Worm (Caenorhabditis elegans): ENCODE results near the gene cutl-17.

cutl-17 gene

DNA sequence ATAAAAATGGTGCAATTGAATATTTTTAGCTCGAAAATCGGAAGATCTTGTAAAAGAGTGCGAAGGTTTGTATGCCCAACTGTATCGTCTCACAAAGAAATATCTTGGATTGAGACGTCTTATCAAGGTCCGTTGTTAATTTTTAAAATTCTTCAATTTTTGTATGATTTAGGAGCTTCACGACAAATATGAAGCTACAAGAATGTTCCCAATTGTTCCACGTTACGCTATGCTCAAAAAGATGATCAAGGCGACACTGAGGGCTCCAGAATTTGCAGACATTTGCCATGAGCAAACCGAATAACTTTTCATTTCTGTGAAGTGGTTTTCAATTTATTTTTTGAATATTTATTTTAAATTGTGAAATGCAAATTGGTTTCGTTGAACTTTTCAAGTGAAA is 18.5 kb downstream of the cutl-17 start (continued):
- TF ChIP-seq ama-1 (optimal IDR thresholded peaks at IDR 0.05): peak; percentile 89
- TF ChIP-seq ama-1 (GFP tag; optimal IDR thresholded peaks at IDR 0.05): no peak
- peak; percentile 32 for TF ChIP-seq die-1 (tag; optimal IDR thresholded peaks at IDR 0.05)
- no peak for TF ChIP-seq K12H6.12 (tag; optimal IDR thresholded peaks at IDR 0.05)
- TF ChIP-seq Y56A3A.18 (GFP tag; IDR thresholded peaks at IDR 0.05): peak; percentile 83
- no peak for TF ChIP-seq F37B4.10 (GFP tag; IDR thresholded peaks at IDR 0.05)
- peak; percentile 53; the same call in 1 of the 2 replicates for TF ChIP-seq hmg-20 (GFP tag; IDR thresholded peaks at IDR 0.05)
- TF ChIP-seq Y67H2A.10 (GFP tag; conservative IDR thresholded peaks at IDR 0.05): no peak
- peak; percentile 39 for TF ChIP-seq lin-40 (tag; optimal IDR thresholded peaks at IDR 0.05)
- peak; percentile 49; the same call in 1 of the 2 replicates for TF ChIP-seq hsf-1 (GFP tag; IDR thresholded peaks at IDR 0.05)
- TF ChIP-seq fkh-3 (tag; optimal IDR thresholded peaks at IDR 0.05): no peak
- TF ChIP-seq nhr-120 (GFP tag; IDR thresholded peaks at IDR 0.05): no peak
- peak; percentile 6 for TF ChIP-seq lsl-1 (GFP tag; optimal IDR thresholded peaks at IDR 0.05)
- TF ChIP-seq ztf-18 (tag; optimal IDR thresholded peaks at IDR 0.05): no peak
- no peak for TF ChIP-seq nhr-90 (tag; optimal IDR thresholded peaks at IDR 0.05)
- no peak for TF ChIP-seq zim-3 (tag; optimal IDR thresholded peaks at IDR 0.05)
- peak; percentile 92 for TF ChIP-seq repo-1 (tag; optimal IDR thresholded peaks at IDR 0.05)
- TF ChIP-seq cebp-1 (GFP tag; IDR thresholded peaks at IDR 0.05): no peak
- TF ChIP-seq cebp-1 (tag; optimal IDR thresholded peaks at IDR 0.05): peak; percentile 34
- no peak for TF ChIP-seq F57A8.1 (GFP tag; optimal IDR thresholded peaks at IDR 0.05)
- TF ChIP-seq snpc-1.3 (tag; optimal IDR thresholded peaks at IDR 0.05; ENCODE audit: insufficient read depth): peak; percentile 24
- TF ChIP-seq Y95B8A.8 (GFP tag; IDR thresholded peaks at IDR 0.05): peak; percentile 88
- no peak for TF ChIP-seq F39B2.1 (GFP tag; IDR thresholded peaks at IDR 0.05)
- TF ChIP-seq dox-1 (GFP tag; IDR thresholded peaks at IDR 0.05): no peak
- no peak for TF ChIP-seq F22D6.2 (tag; optimal IDR thresholded peaks at IDR 0.05)
- TF ChIP-seq snpc-3.4 (tag; optimal IDR thresholded peaks at IDR 0.05): peak; percentile 12
- TF ChIP-seq cebp-2 (GFP tag; IDR thresholded peaks at IDR 0.05): no peak
- TF ChIP-seq aptf-2 (GFP tag; conservative IDR thresholded peaks at IDR 0.05): no peak
- TF ChIP-seq F23B12.7 (tag; optimal IDR thresholded peaks at IDR 0.05; ENCODE audit: insufficient read depth): no peak
- peak; percentile 22 for TF ChIP-seq nhr-80 (tag; optimal IDR thresholded peaks at IDR 0.05)
- peak; percentile 77 for TF ChIP-seq nfyb-1 (GFP tag; IDR thresholded peaks at IDR 0.05)
- TF ChIP-seq B0336.3 (GFP tag; IDR thresholded peaks at IDR 0.05): peak; percentile 93
- no peak for TF ChIP-seq F33H1.4 (GFP tag; IDR thresholded peaks at IDR 0.05)
- no peak for TF ChIP-seq madf-8 (GFP tag; conservative IDR thresholded peaks at IDR 0.05)
- TF ChIP-seq him-1 (tag; optimal IDR thresholded peaks at IDR 0.05): peak; percentile 62
- 0 out of 2 replicates have a peak, but pooled peaks have one; percentile 28 for TF ChIP-seq let-526 (GFP tag; IDR thresholded peaks at IDR 0.05)
- no peak for TF ChIP-seq egrh-3 (GFP tag; IDR thresholded peaks at IDR 0.05)
- peak; percentile 86 for TF ChIP-seq tlf-1 (GFP tag; optimal IDR thresholded peaks at IDR 0.05)
- TF ChIP-seq gei-17 (GFP tag; optimal IDR thresholded peaks at IDR 0.05): peak; percentile 32
- TF ChIP-seq sdz-38 (tag; optimal IDR thresholded peaks at IDR 0.05): no peak
- TF ChIP-seq chd-7 (tag; optimal IDR thresholded peaks at IDR 0.05): peak; percentile 26
- TF ChIP-seq unc-130 (GFP tag; optimal IDR thresholded peaks at IDR 0.05): no peak
- no peak for TF ChIP-seq efl-1 (GFP tag; optimal IDR thresholded peaks at IDR 0.05)
- no peak for TF ChIP-seq snpc-4 (GFP tag; optimal IDR thresholded peaks at IDR 0.05)
- TF ChIP-seq snpc-4 (tag; optimal IDR thresholded peaks at IDR 0.05): peak in 2 of 4 experiments; percentile 68 to 84
- TF ChIP-seq ztf-22 (GFP tag; optimal IDR thresholded peaks at IDR 0.05): no peak
- no peak for TF ChIP-seq T07F8.4 (tag; optimal IDR thresholded peaks at IDR 0.05)
- TF ChIP-seq ekl-4 (GFP tag; IDR thresholded peaks at IDR 0.05): peak; percentile 78; the same call in 1 of the 2 replicates
- TF ChIP-seq ztf-25 (GFP tag; IDR thresholded peaks at IDR 0.05): no peak
- TF ChIP-seq D2030.7 (GFP tag; IDR thresholded peaks at IDR 0.05): no peak
